Worm (Caenorhabditis elegans) whole organism, L4 larva: ENCODE measurements around the gene F58B4.3.

Source experiments
- F10B5.3 ChIP-seq: sonication (generic microtip); optimal IDR thresholded peaks from 2 replicates; lab custom pipeline; 2016; ENCODE audit warnings: mild to moderate bottlenecking, missing genetic modification characterization, missing compliant biosample characterization
- F26F4.8 ChIP-seq: fragments of 200-800 bp; sonication (Bioruptor generic); conservative IDR thresholded peaks from 2 replicates; pipeline ENCODE4 v1.3.6; 2022; ENCODE audit warnings: missing genetic modification characterization, missing compliant biosample characterization
- F37D6.2 ChIP-seq: sonication (generic microtip); optimal IDR thresholded peaks from 2 replicates; lab custom pipeline; 2016; ENCODE audit warnings: mild to moderate bottlenecking, missing genetic modification characterization, missing compliant biosample characterization
- F49E8.2 ChIP-seq: sonication (generic microtip); optimal IDR thresholded peaks from 2 replicates; lab custom pipeline; 2016; ENCODE audit warnings: missing compliant biosample characterization, mild to moderate bottlenecking, missing genetic modification characterization, borderline replicate concordance
- T20F7.1 ChIP-seq: fragments of 200-800 bp; sonication (Bioruptor generic); optimal IDR thresholded peaks from 2 replicates; lab custom pipeline; 2018; ENCODE audit warnings: mild to moderate bottlenecking, missing genetic modification characterization, missing compliant biosample characterization
- Y48G9A.11 ChIP-seq: fragments of 200-800 bp; sonication (Bioruptor generic); IDR thresholded peaks from 2 replicates; pipeline ENCODE4 v1.3.6; 2022; ENCODE audit warnings: missing genetic modification reagents, missing genetic modification characterization, missing compliant biosample characterization
- Y5F2A.4 ChIP-seq: fragments of 200-800 bp; sonication (Bioruptor generic); optimal IDR thresholded peaks from 2 replicates; lab custom pipeline; 2018; ENCODE audit warnings: mild to moderate bottlenecking, missing genetic modification characterization, missing compliant biosample characterization
- ZK546.5 ChIP-seq, 2 experiments: sonication (generic microtip); optimal IDR thresholded peaks; 2 replicates each; lab custom pipeline; 2017; ENCODE audit warnings: missing biosample characterization in 2 of 2, missing genetic modification characterization in 2 of 2
- aha-1 ChIP-seq: fragments of 150-350 bp; peaks from one replicate; lab custom pipeline; 2014; ENCODE audit warnings: missing biosample characterization, missing genetic modification characterization
- ama-1 ChIP-seq: fragments of 150-350 bp; optimal IDR thresholded peaks from 2 replicates; lab custom pipeline; 2014; ENCODE audit warnings: inconsistent platforms, mixed read lengths
- arid-1 ChIP-seq: fragments of 200-800 bp; sonication (Bioruptor generic); conservative IDR thresholded peaks from 2 replicates; pipeline ENCODE4 v1.3.6; 2022; ENCODE audit warnings: missing genetic modification reagents, missing genetic modification characterization, missing compliant biosample characterization
- ceh-20 ChIP-seq: fragments of 200-800 bp; sonication (Bioruptor generic); IDR thresholded peaks from 2 replicates; pipeline ENCODE4 v1.3.6; 2022; ENCODE audit warnings: missing genetic modification reagents, missing genetic modification characterization, missing compliant biosample characterization
- ceh-28 ChIP-seq: fragments of 150-350 bp; optimal IDR thresholded peaks from 2 replicates; lab custom pipeline; 2014; ENCODE audit warnings: missing biosample characterization, missing genetic modification reagents, missing genetic modification characterization
- ceh-32 ChIP-seq: sonication (generic microtip); optimal IDR thresholded peaks from 2 replicates; lab custom pipeline; 2016; ENCODE audit warnings: mild to moderate bottlenecking, missing genetic modification characterization, missing compliant biosample characterization; ENCODE audit not compliant: poor library complexity
- ceh-44 ChIP-seq: fragments of 200-800 bp; sonication (Bioruptor generic); IDR thresholded peaks from 2 replicates; pipeline ENCODE4 v1.3.6; 2022; ENCODE audit warnings: missing genetic modification reagents, missing genetic modification characterization, missing compliant biosample characterization
- ces-1 ChIP-seq: fragments of 150-350 bp; sonication (generic microtip); optimal IDR thresholded peaks from 4 replicates; lab custom pipeline; 2014; ENCODE audit warnings: missing biosample characterization, missing genetic modification reagents, missing genetic modification characterization
- daf-16 ChIP-seq, 3 experiments: sonication (generic microtip); optimal IDR thresholded peaks; 2 replicates each; lab custom pipeline; 2016 to 2017; ENCODE audit warnings: missing genetic modification characterization in 3 of 3, missing genetic modification reagents in 3 of 3, mild to moderate bottlenecking in 2 of 3, missing compliant biosample characterization in 2 of 3, missing biosample characterization in 1 of 3, moderate library complexity in 1 of 3
- daf-8 ChIP-seq: fragments of 200-800 bp; sonication (Bioruptor generic); IDR thresholded peaks from 2 replicates; pipeline ENCODE4 v1.3.6; 2022; ENCODE audit warnings: missing genetic modification characterization, missing compliant biosample characterization
- fkh-10 ChIP-seq: fragments of 150-350 bp; optimal IDR thresholded peaks from 2 replicates; lab custom pipeline; 2014; ENCODE audit warnings: missing biosample characterization, missing genetic modification reagents, missing genetic modification characterization
- fos-1 ChIP-seq: fragments of 150-350 bp; optimal IDR thresholded peaks from 2 replicates; lab custom pipeline; 2014; ENCODE audit warnings: missing biosample characterization, missing genetic modification characterization
- hlh-11 ChIP-seq: fragments of 200-800 bp; sonication (Bioruptor generic); optimal IDR thresholded peaks from 2 replicates; lab custom pipeline; 2018; ENCODE audit warnings: mild to moderate bottlenecking, missing genetic modification characterization, missing compliant biosample characterization
- lim-7 ChIP-seq: fragments of 200-800 bp; sonication (Bioruptor generic); IDR thresholded peaks from 2 replicates; pipeline ENCODE4 v1.3.6; 2022; ENCODE audit warnings: missing genetic modification characterization, missing compliant biosample characterization
- lin-13 ChIP-seq: fragments of 150-350 bp; optimal IDR thresholded peaks from 2 replicates; lab custom pipeline; 2014; ENCODE audit warnings: missing biosample characterization, missing genetic modification reagents, missing genetic modification characterization
- lin-15B ChIP-seq: fragments of 150-350 bp; sonication (generic microtip); optimal IDR thresholded peaks from 3 replicates; lab custom pipeline; 2014; ENCODE audit warnings: missing biosample characterization, missing genetic modification characterization
- lin-29 ChIP-seq: fragments of 200-800 bp; sonication (Bioruptor generic); IDR thresholded peaks from 2 replicates; pipeline ENCODE4 v1.3.6; 2022; ENCODE audit warnings: missing genetic modification reagents, missing genetic modification characterization, missing compliant biosample characterization
- lin-38 ChIP-seq: fragments of 200-800 bp; sonication (Bioruptor generic); IDR thresholded peaks from 2 replicates; pipeline ENCODE4 v1.3.6; 2022; ENCODE audit warnings: missing genetic modification reagents, missing genetic modification characterization, missing compliant biosample characterization
- lin-39 ChIP-seq: fragments of 150-350 bp; optimal IDR thresholded peaks from 2 replicates; lab custom pipeline; 2014; ENCODE audit warnings: missing biosample characterization, missing genetic modification reagents, missing genetic modification characterization
- lir-3 ChIP-seq: sonication (generic microtip); optimal IDR thresholded peaks from 2 replicates; lab custom pipeline; 2016; ENCODE audit warnings: mild to moderate bottlenecking, missing genetic modification characterization, missing compliant biosample characterization
- lsy-2 ChIP-seq, 2 experiments: fragments of 150-350 bp in 1 of 2; sonication (generic microtip) in 1 of 2; optimal IDR thresholded peaks; 2 replicates each; lab custom pipeline; 2014 to 2017; ENCODE audit warnings: missing biosample characterization in 2 of 2, missing genetic modification characterization in 2 of 2
- madf-5 ChIP-seq, 2 experiments: fragments of 200-800 bp; sonication (Bioruptor generic); IDR thresholded peaks; 2 replicates each; pipeline ENCODE4 v1.3.6; 2022; ENCODE audit warnings: missing compliant biosample characterization in 2 of 2, missing genetic modification characterization in 2 of 2
- madf-9 ChIP-seq: fragments of 200-800 bp; sonication (Bioruptor generic); conservative IDR thresholded peaks from 2 replicates; pipeline ENCODE4 v1.3.6; 2022; ENCODE audit warnings: missing genetic modification reagents, missing genetic modification characterization, missing compliant biosample characterization
- mdl-1 ChIP-seq, 2 experiments: fragments of 150-350 bp in 1 of 2; sonication (generic microtip) in 1 of 2; optimal IDR thresholded peaks; 2 replicates each; lab custom pipeline; 2014 to 2017; ENCODE audit warnings: missing biosample characterization in 2 of 2, missing genetic modification characterization in 2 of 2
- mdt-29 ChIP-seq: fragments of 200-800 bp; sonication (Bioruptor generic); IDR thresholded peaks from 2 replicates; pipeline ENCODE4 v1.3.6; 2022; ENCODE audit warnings: missing genetic modification reagents, missing genetic modification characterization, missing compliant biosample characterization
- mep-1 ChIP-seq: fragments of 150-350 bp; sonication (generic microtip); optimal IDR thresholded peaks from 3 replicates; lab custom pipeline; 2014; ENCODE audit warnings: missing biosample characterization, missing genetic modification characterization
- mes-2 ChIP-seq: sonication (generic microtip); optimal IDR thresholded peaks from 2 replicates; lab custom pipeline; 2016; ENCODE audit warnings: missing genotype, mild to moderate bottlenecking, missing genetic modification characterization, missing compliant biosample characterization; ENCODE audit not compliant: poor library complexity, severe bottlenecking
- mxl-3 ChIP-seq: fragments of 200-800 bp; sonication (Bioruptor generic); optimal IDR thresholded peaks from 2 replicates; lab custom pipeline; 2018; ENCODE audit warnings: mild to moderate bottlenecking, missing genetic modification characterization, missing compliant biosample characterization
- nhr-10 ChIP-seq: fragments of 150-350 bp; optimal IDR thresholded peaks from 2 replicates; lab custom pipeline; 2014; ENCODE audit warnings: missing biosample characterization, missing genetic modification characterization
- nhr-102 ChIP-seq: sonication (generic microtip); optimal IDR thresholded peaks from 2 replicates; lab custom pipeline; 2016; ENCODE audit warnings: mild to moderate bottlenecking, missing genetic modification characterization, moderate library complexity, missing compliant biosample characterization
- nhr-28 ChIP-seq: fragments of 150-350 bp; optimal IDR thresholded peaks from 2 replicates; lab custom pipeline; 2014; ENCODE audit warnings: missing biosample characterization, missing genetic modification characterization
- nhr-42 ChIP-seq: fragments of 200-800 bp; sonication (Bioruptor generic); IDR thresholded peaks from 2 replicates; pipeline ENCODE4 v1.3.6; 2022; ENCODE audit warnings: missing genetic modification characterization, missing compliant biosample characterization
- nhr-48 ChIP-seq: sonication (generic microtip); optimal IDR thresholded peaks from 2 replicates; lab custom pipeline; 2016; ENCODE audit warnings: mild to moderate bottlenecking, missing genetic modification characterization, missing compliant biosample characterization
- pha-4 ChIP-seq, 2 experiments: fragments of 150-350 bp in 1 of 2; fragments of 200-800 bp in 1 of 2; sonication (Bioruptor generic) in 1 of 2; IDR thresholded peaks in 1 of 2; optimal IDR thresholded peaks in 1 of 2; 2 replicates each; pipeline versions ENCODE4 v1.3.6 to Lab custom; 2014 to 2022; ENCODE audit warnings: missing genetic modification characterization in 2 of 2, missing genetic modification reagents in 2 of 2, missing biosample characterization in 1 of 2, missing compliant biosample characterization in 1 of 2
- pqm-1 ChIP-seq: sonication (generic microtip); optimal IDR thresholded peaks from 2 replicates; lab custom pipeline; 2017; ENCODE audit warnings: missing biosample characterization, missing genetic modification characterization
- saeg-2 ChIP-seq: fragments of 200-800 bp; sonication (Bioruptor generic); IDR thresholded peaks from 2 replicates; pipeline ENCODE4 v1.3.6; 2022; ENCODE audit warnings: missing genetic modification reagents, missing genetic modification characterization, missing compliant biosample characterization
- sdz-12 ChIP-seq: fragments of 200-800 bp; sonication (Bioruptor generic); optimal IDR thresholded peaks from 2 replicates; lab custom pipeline; 2018; ENCODE audit warnings: mild to moderate bottlenecking, missing genetic modification characterization, missing compliant biosample characterization
- skn-1 ChIP-seq: fragments of 150-350 bp; optimal IDR thresholded peaks from 2 replicates; lab custom pipeline; 2014; ENCODE audit warnings: missing biosample characterization, missing genetic modification characterization
- unc-39 ChIP-seq: sonication (generic microtip); optimal IDR thresholded peaks from 2 replicates; lab custom pipeline; 2017; ENCODE audit warnings: missing biosample characterization, missing genetic modification characterization
- unc-62 ChIP-seq, 3 experiments: fragments of 150-350 bp in 1 of 3; sonication (generic microtip); optimal IDR thresholded peaks in 2 of 3; peaks in 1 of 3; 1 replicate in 1 of 3; 2 replicates in 2 of 3; lab custom pipeline; 2014 to 2017; ENCODE audit warnings: missing biosample characterization in 3 of 3, missing genetic modification characterization in 3 of 3, missing genetic modification reagents in 3 of 3, missing genotype in 1 of 3
- zip-2 ChIP-seq: fragments of 150-350 bp; optimal IDR thresholded peaks from 2 replicates; lab custom pipeline; 2014; ENCODE audit warnings: missing biosample characterization, missing genetic modification characterization
- ztf-11 ChIP-seq: fragments of 150-350 bp; optimal IDR thresholded peaks from 2 replicates; lab custom pipeline; 2014; ENCODE audit warnings: missing biosample characterization, missing genetic modification characterization

F58B4.3 gene

ce11 chrV:10897172-10897571 is 32.4 kb upstream of the F58B4.3 start (continued):
- TF ChIP-seq mdt-29 (GFP tag; lab: Robert Waterston, UW) (peak; percentile 97), lin-13 (GFP tag; lab: Kevin White, UChicago) (peak; percentile 96), skn-1 (tag; lab: Kevin White, UChicago) (peak; percentile 74), unc-62 (GFP tag; optimal IDR thresholded peaks at IDR 0.05 in 1 of 2; lab: Kevin White, UChicago) (peak in 1 of 2 experiments; percentile 99), unc-62 (tag; optimal IDR thresholded peaks at IDR 0.05; lab: Kevin White, UChicago) (peak; percentile 80), lim-7 (GFP tag; lab: Robert Waterston, UW) (peak; percentile 52; the same call in 1 of the 2 replicates), pha-4 (GFP tag; IDR thresholded peaks at IDR 0.05; lab: Robert Waterston, UW) (peak; percentile 98), pha-4 (tag; optimal IDR thresholded peaks at IDR 0.05; lab: Kevin White, UChicago) (peak; percentile 99), F49E8.2 (tag; lab: Kevin White, UChicago) (peak; percentile 97), ceh-32 (peak; percentile 87), Y5F2A.4 (peak; percentile 67), daf-16 (GFP tag; optimal IDR thresholded peaks at IDR 0.05; lab: Kevin White, UChicago) (peak; percentile 93 to 95), daf-16 (tag; optimal IDR thresholded peaks at IDR 0.05; lab: Kevin White, UChicago) (peak; percentile 81), ces-1 (GFP tag; lab: Kevin White, UChicago) (peak; percentile 66), saeg-2 (GFP tag; lab: Robert Waterston, UW) (peak; percentile 98), mes-2 (tag; lab: Kevin White, UChicago) (peak; percentile 99), nhr-28 (peak; percentile 97), lin-38 (GFP tag; lab: Robert Waterston, UW) (peak; percentile 98), lin-39 (tag; lab: Kevin White, UChicago) (no peak), mxl-3 (GFP tag; lab: Kevin White, UChicago) (peak; percentile 97), nhr-42 (GFP tag; lab: Robert Waterston, UW) (peak; percentile 97), T20F7.1 (GFP tag; lab: Kevin White, UChicago) (peak; percentile 94), aha-1 (tag; lab: Kevin White, UChicago) (peak; percentile 100), madf-5 (GFP tag; IDR thresholded peaks at IDR 0.05; lab: Robert Waterston, UW) (peak; percentile 84 to 88), lin-15B (tag; lab: Kevin White, UChicago) (peak; percentile 93), fos-1 (peak; percentile 11), ceh-44 (GFP tag; lab: Robert Waterston, UW) (peak; percentile 88), nhr-10 (tag; lab: Kevin White, UChicago) (peak; percentile 95), arid-1 (GFP tag; lab: Robert Waterston, UW) (peak; percentile 96), F26F4.8 (GFP tag; lab: Robert Waterston, UW) (no peak), fkh-10 (GFP tag; lab: Kevin White, UChicago) (peak; percentile 95), unc-39 (tag; lab: Kevin White, UChicago) (peak; percentile 13), lsy-2 (tag; optimal IDR thresholded peaks at IDR 0.05; lab: Kevin White, UChicago) (peak; percentile 93 to 98), ceh-20 (GFP tag; lab: Robert Waterston, UW) (peak; percentile 99), ama-1 (peak; percentile 75), nhr-102 (tag; lab: Kevin White, UChicago) (peak; percentile 98), F10B5.3 (tag; lab: Kevin White, UChicago) (peak; percentile 93), ZK546.5 (tag; optimal IDR thresholded peaks at IDR 0.05; lab: Kevin White, UChicago) (peak; percentile 97 to 100), madf-9 (GFP tag; lab: Robert Waterston, UW) (peak; percentile 85), nhr-48 (tag; lab: Kevin White, UChicago) (peak; percentile 96), hlh-11 (tag; lab: Kevin White, UChicago) (peak; percentile 99), sdz-12 (GFP tag; lab: Kevin White, UChicago) (peak; percentile 93), lir-3 (tag; lab: Kevin White, UChicago) (peak; percentile 67), mdl-1 (tag; optimal IDR thresholded peaks at IDR 0.05; lab: Kevin White, UChicago) (peak; percentile 68 to 85), zip-2 (tag; lab: Kevin White, UChicago) (peak; percentile 91), Y48G9A.11 (GFP tag; lab: Robert Waterston, UW) (peak; percentile 93), ceh-28 (tag; lab: Kevin White, UChicago) (no peak), F37D6.2 (tag; lab: Kevin White, UChicago) (peak; percentile 94), ztf-11 (tag; lab: Kevin White, UChicago) (peak; percentile 22), daf-8 (GFP tag; lab: Robert Waterston, UW) (no peak), lin-29 (peak; percentile 88), pqm-1 (tag; lab: Kevin White, UChicago) (peak; percentile 87), mep-1 (peak; percentile 99)
